Worm (Caenorhabditis elegans) whole organism, young adult: ENCODE measurements around the gene Y67D2.2.

Source experiments
- B0261.1 ChIP-seq: sonication (generic microtip); optimal IDR thresholded peaks from 2 replicates; lab custom pipeline; 2016; ENCODE audit warnings: mild to moderate bottlenecking, missing genetic modification characterization, moderate library complexity, missing compliant biosample characterization
- B0336.3 ChIP-seq: fragments of 200-800 bp; sonication (Bioruptor generic); IDR thresholded peaks from 2 replicates; pipeline ENCODE4 v1.3.6; 2022; ENCODE audit warnings: missing genetic modification characterization, missing compliant biosample characterization
- C06A6.2 ChIP-seq: fragments of 200-800 bp; sonication (Bioruptor generic); conservative IDR thresholded peaks from 2 replicates; pipeline ENCODE4 v1.3.6; 2022; ENCODE audit warnings: missing genetic modification characterization, missing compliant biosample characterization
- F10E7.11 ChIP-seq: sonication (generic microtip); optimal IDR thresholded peaks from 2 replicates; lab custom pipeline; 2017; ENCODE audit warnings: mild to moderate bottlenecking, missing genetic modification characterization, moderate library complexity, missing compliant biosample characterization
- F22D6.2 ChIP-seq: sonication (generic microtip); optimal IDR thresholded peaks from 2 replicates; lab custom pipeline; 2016; ENCODE audit warnings: mild to moderate bottlenecking, missing genetic modification characterization, missing compliant biosample characterization
- F49E8.2 ChIP-seq: sonication (generic microtip); optimal IDR thresholded peaks from 3 replicates; lab custom pipeline; 2017; ENCODE audit warnings: missing genetic modification characterization, mild to moderate bottlenecking, missing compliant biosample characterization, antibody characterized with exemption, moderate library complexity; ENCODE audit not compliant: insufficient read depth
- F52B5.7 ChIP-seq: sonication (generic microtip); optimal IDR thresholded peaks from 2 replicates; lab custom pipeline; 2016; ENCODE audit warnings: mild to moderate bottlenecking, missing genetic modification characterization, missing compliant biosample characterization
- F57A8.1 ChIP-seq: fragments of 200-800 bp; sonication (Bioruptor generic); optimal IDR thresholded peaks from 2 replicates; lab custom pipeline; 2018; ENCODE audit warnings: mild to moderate bottlenecking, missing genetic modification characterization, moderate library complexity, missing compliant biosample characterization
- K11D2.4 ChIP-seq: fragments of 200-800 bp; sonication (Bioruptor generic); IDR thresholded peaks from 2 replicates; pipeline ENCODE4 v1.3.6; 2022; ENCODE audit warnings: missing genetic modification reagents, missing genetic modification characterization, missing compliant biosample characterization
- K12H6.12 ChIP-seq: fragments of 200-800 bp; sonication (Bioruptor generic); optimal IDR thresholded peaks from 2 replicates; lab custom pipeline; 2018; ENCODE audit warnings: mild to moderate bottlenecking, missing genetic modification characterization, missing compliant biosample characterization
- Y67H2A.10 ChIP-seq: fragments of 200-800 bp; sonication (Bioruptor generic); conservative IDR thresholded peaks from 2 replicates; pipeline ENCODE4 v1.3.6; 2022; ENCODE audit warnings: missing genetic modification reagents, missing genetic modification characterization, missing compliant biosample characterization
- Y95B8A.8 ChIP-seq: fragments of 200-800 bp; sonication (Bioruptor generic); IDR thresholded peaks from 2 replicates; pipeline ENCODE4 v1.3.6; 2022; ENCODE audit warnings: missing genetic modification reagents, missing genetic modification characterization, missing compliant biosample characterization
- ama-1 ChIP-seq, 3 experiments: fragments of 150-350 bp in 1 of 3; sonication (generic microtip) in 2 of 3; optimal IDR thresholded peaks; 2 replicates each; lab custom pipeline; 2014 to 2018; ENCODE audit warnings: missing biosample characterization in 2 of 3, missing genetic modification characterization in 2 of 3, missing genetic modification reagents in 2 of 3
- aptf-3 ChIP-seq: fragments of 200-800 bp; sonication (Bioruptor generic); IDR thresholded peaks from 2 replicates; pipeline ENCODE4 v1.3.6; 2022; ENCODE audit warnings: missing genetic modification characterization, missing compliant biosample characterization
- athp-1 ChIP-seq: sonication (generic microtip); optimal IDR thresholded peaks from 2 replicates; lab custom pipeline; 2017; ENCODE audit warnings: mild to moderate bottlenecking, missing genetic modification characterization, missing compliant biosample characterization
- attf-3 ChIP-seq: fragments of 200-800 bp; sonication (Bioruptor generic); conservative IDR thresholded peaks from 2 replicates; pipeline ENCODE4 v1.3.6; 2022; ENCODE audit warnings: missing genetic modification reagents, missing genetic modification characterization, missing compliant biosample characterization
- bed-2 ChIP-seq: fragments of 200-800 bp; sonication (Bioruptor generic); IDR thresholded peaks from 2 replicates; pipeline ENCODE4 v1.3.6; 2022; ENCODE audit warnings: missing genetic modification reagents, missing genetic modification characterization, missing compliant biosample characterization
- ccch-3 ChIP-seq: fragments of 200-800 bp; sonication (Bioruptor generic); optimal IDR thresholded peaks from 2 replicates; lab custom pipeline; 2018; ENCODE audit warnings: mild to moderate bottlenecking, missing genetic modification characterization, missing compliant biosample characterization
- dox-1 ChIP-seq: fragments of 200-800 bp; sonication (Bioruptor generic); IDR thresholded peaks from 2 replicates; pipeline ENCODE4 v1.3.6; 2022; ENCODE audit warnings: missing genetic modification reagents, missing genetic modification characterization, missing compliant biosample characterization
- dpl-1 ChIP-seq: fragments of 150-350 bp; optimal IDR thresholded peaks from 2 replicates; lab custom pipeline; 2014; ENCODE audit warnings: missing biosample characterization, missing genetic modification reagents, missing genetic modification characterization
- egl-18 ChIP-seq: fragments of 200-800 bp; sonication (Bioruptor generic); IDR thresholded peaks from 2 replicates; pipeline ENCODE4 v1.3.6; 2022; ENCODE audit warnings: missing genetic modification reagents, missing genetic modification characterization, missing compliant biosample characterization
- ekl-4 ChIP-seq: fragments of 200-800 bp; sonication (Bioruptor generic); IDR thresholded peaks from 2 replicates; pipeline ENCODE4 v1.3.6; 2022; ENCODE audit warnings: missing genetic modification reagents, missing genetic modification characterization, missing compliant biosample characterization
- fkh-3 ChIP-seq: sonication (generic microtip); optimal IDR thresholded peaks from 2 replicates; lab custom pipeline; 2016; ENCODE audit warnings: mild to moderate bottlenecking, missing genetic modification characterization, missing compliant biosample characterization
- gei-17 ChIP-seq: fragments of 200-800 bp; sonication (Bioruptor generic); optimal IDR thresholded peaks from 2 replicates; lab custom pipeline; 2018; ENCODE audit warnings: mild to moderate bottlenecking, missing genetic modification characterization, missing compliant biosample characterization
- him-1 ChIP-seq: sonication (generic microtip); optimal IDR thresholded peaks from 2 replicates; lab custom pipeline; 2016; ENCODE audit warnings: missing genotype, missing genetic modification reagents, missing genetic modification characterization, missing compliant biosample characterization
- hlh-12 ChIP-seq: sonication (generic microtip); optimal IDR thresholded peaks from 2 replicates; lab custom pipeline; 2016; ENCODE audit warnings: missing genetic modification characterization, missing compliant biosample characterization
- hlh-26 ChIP-seq: fragments of 200-800 bp; sonication (Bioruptor generic); conservative IDR thresholded peaks from 2 replicates; pipeline ENCODE4 v1.3.6; 2022; ENCODE audit warnings: missing genetic modification reagents, missing genetic modification characterization, missing compliant biosample characterization
- hmg-1.2 ChIP-seq: fragments of 200-800 bp; sonication (Bioruptor generic); IDR thresholded peaks from 2 replicates; pipeline ENCODE4 v1.3.6; 2022; ENCODE audit warnings: missing genetic modification reagents, missing genetic modification characterization, missing compliant biosample characterization
- hmg-20 ChIP-seq: fragments of 200-800 bp; sonication (Bioruptor generic); IDR thresholded peaks from 2 replicates; pipeline ENCODE4 v1.3.6; 2022; ENCODE audit warnings: missing genetic modification reagents, missing genetic modification characterization, missing compliant biosample characterization
- hrde-1 ChIP-seq: sonication (generic microtip); optimal IDR thresholded peaks from 2 replicates; lab custom pipeline; 2016; ENCODE audit warnings: missing genetic modification characterization, mild to moderate bottlenecking, missing compliant biosample characterization, moderate library complexity, missing genotype, missing genetic modification reagents, borderline replicate concordance
- lag-1 ChIP-seq: fragments of 200-800 bp; sonication (Bioruptor generic); IDR thresholded peaks from 2 replicates; pipeline ENCODE4 v1.3.6; 2022; ENCODE audit warnings: missing genetic modification reagents, missing genetic modification characterization, missing compliant biosample characterization
- let-607 ChIP-seq, 2 experiments: fragments of 200-800 bp in 1 of 2; sonication (Bioruptor generic) in 1 of 2; sonication (generic microtip) in 1 of 2; optimal IDR thresholded peaks; 2 replicates each; lab custom pipeline; 2016 to 2018; ENCODE audit warnings: mild to moderate bottlenecking in 2 of 2, missing compliant biosample characterization in 2 of 2, missing genetic modification characterization in 2 of 2, moderate library complexity in 2 of 2, missing genotype in 1 of 2
- lin-35 ChIP-seq, 3 experiments: fragments of 150-350 bp in 2 of 3; sonication (generic microtip) in 1 of 3; optimal IDR thresholded peaks; 2 replicates each; lab custom pipeline; 2014 to 2018; ENCODE audit warnings: missing biosample characterization in 3 of 3, missing genetic modification characterization in 3 of 3, missing genetic modification reagents in 3 of 3
- lin-40 ChIP-seq: sonication (generic microtip); optimal IDR thresholded peaks from 2 replicates; lab custom pipeline; 2016; ENCODE audit warnings: missing genetic modification characterization, mild to moderate bottlenecking, missing compliant biosample characterization, missing genotype, missing genetic modification reagents
- madf-3 ChIP-seq: fragments of 200-800 bp; sonication (Bioruptor generic); IDR thresholded peaks from 2 replicates; pipeline ENCODE4 v1.3.6; 2022; ENCODE audit warnings: missing genetic modification reagents, missing genetic modification characterization, missing compliant biosample characterization
- nfya-2 ChIP-seq: fragments of 200-800 bp; sonication (Bioruptor generic); IDR thresholded peaks from 2 replicates; pipeline ENCODE4 v1.3.6; 2022; ENCODE audit warnings: missing genetic modification reagents, missing genetic modification characterization, missing compliant biosample characterization
- nhr-120 ChIP-seq: fragments of 200-800 bp; sonication (Bioruptor generic); IDR thresholded peaks from 2 replicates; pipeline ENCODE4 v1.3.6; 2022; ENCODE audit warnings: missing genetic modification characterization, missing compliant biosample characterization
- nhr-179 ChIP-seq: sonication (generic microtip); optimal IDR thresholded peaks from 2 replicates; lab custom pipeline; 2016; ENCODE audit warnings: mild to moderate bottlenecking, missing genetic modification characterization, missing compliant biosample characterization
- nhr-27 ChIP-seq: fragments of 200-800 bp; sonication (Bioruptor generic); optimal IDR thresholded peaks from 2 replicates; lab custom pipeline; 2018; ENCODE audit warnings: mild to moderate bottlenecking, missing genetic modification characterization, moderate library complexity, missing compliant biosample characterization
- rec-8 ChIP-seq, 2 experiments: sonication (generic microtip); optimal IDR thresholded peaks; 2 replicates each; lab custom pipeline; 2016; ENCODE audit warnings: mild to moderate bottlenecking in 2 of 2, missing genetic modification characterization in 2 of 2, missing genetic modification reagents in 2 of 2, missing genotype in 2 of 2, missing biosample characterization in 1 of 2, missing compliant biosample characterization in 1 of 2, moderate library complexity in 1 of 2
- sea-2 ChIP-seq: fragments of 200-800 bp; sonication (Bioruptor generic); IDR thresholded peaks from 2 replicates; pipeline ENCODE4 v1.3.6; 2022; ENCODE audit warnings: missing genetic modification characterization, missing compliant biosample characterization
- tbp1 ChIP-seq: fragments of 200-800 bp; sonication (Bioruptor generic); optimal IDR thresholded peaks from 2 replicates; lab custom pipeline; 2018; ENCODE audit warnings: mild to moderate bottlenecking, missing genetic modification characterization, missing compliant biosample characterization
- tbx-9 ChIP-seq: sonication (generic microtip); optimal IDR thresholded peaks from 2 replicates; lab custom pipeline; 2016; ENCODE audit warnings: borderline replicate concordance, missing genetic modification characterization, inconsistent platforms, missing compliant biosample characterization
- unc-130 ChIP-seq: sonication (generic microtip); optimal IDR thresholded peaks from 2 replicates; lab custom pipeline; 2016; ENCODE audit warnings: missing genetic modification reagents, missing genetic modification characterization, missing compliant biosample characterization
- zfh-2 ChIP-seq: fragments of 200-800 bp; sonication (Bioruptor generic); conservative IDR thresholded peaks from 2 replicates; pipeline ENCODE4 v1.3.6; 2022; ENCODE audit warnings: missing genetic modification reagents, missing genetic modification characterization, missing compliant biosample characterization
- ztf-18 ChIP-seq: sonication (generic microtip); optimal IDR thresholded peaks from 2 replicates; lab custom pipeline; 2016; ENCODE audit warnings: missing genotype, mild to moderate bottlenecking, missing genetic modification characterization, missing compliant biosample characterization

The Y67D2.2 gene

DNA sequence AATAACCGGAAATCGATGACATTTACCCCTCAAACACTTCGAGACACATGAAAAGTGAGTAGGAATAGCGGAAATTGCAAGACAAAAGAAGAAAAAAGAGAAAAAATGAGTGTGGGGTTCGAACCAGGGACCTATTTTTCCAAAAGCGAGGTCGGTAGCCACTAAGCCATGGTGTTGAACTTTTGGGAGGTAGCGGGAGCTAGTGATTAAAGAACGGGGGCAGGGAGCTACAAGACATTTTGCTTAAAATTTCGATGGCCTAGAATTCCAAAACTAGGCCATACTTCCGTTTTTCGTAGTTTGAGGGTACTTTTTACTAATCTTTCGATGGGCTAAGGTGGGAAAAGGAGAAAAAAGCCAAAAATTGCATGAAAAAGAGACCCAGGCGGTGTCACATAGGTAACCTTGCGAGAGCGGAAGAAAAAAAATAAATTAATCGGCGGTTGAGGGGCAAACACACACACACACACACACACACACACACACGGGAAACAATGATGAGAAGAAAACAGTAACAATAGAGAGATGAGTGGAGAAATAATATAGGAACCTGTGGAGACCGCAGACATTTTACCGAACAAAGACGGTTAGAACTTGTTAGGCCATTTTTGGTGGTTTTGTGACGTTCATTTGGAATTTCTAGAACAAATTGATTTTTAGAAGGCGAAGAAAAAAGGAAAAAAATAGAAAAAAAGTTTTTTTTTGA lies 43.0 kb downstream of the Y67D2.2 start (continued):
- no peak for TF ChIP-seq nfya-2
- no peak for TF ChIP-seq Y67H2A.10 (GFP tag; lab: Robert Waterston, UW)
- peak; percentile 44 for TF ChIP-seq hmg-1.2 (GFP tag; lab: Robert Waterston, UW)
- peak; percentile 85 for TF ChIP-seq athp-1 (tag; lab: Kevin White, UChicago)
- peak; percentile 21 for TF ChIP-seq F49E8.2 (tag; lab: Kevin White, UChicago)
- peak; percentile 48 for TF ChIP-seq hlh-12 (tag; lab: Kevin White, UChicago)
- TF ChIP-seq lin-40 (tag; lab: Kevin White, UChicago), result no peak
- TF ChIP-seq C06A6.2, result no peak
- peak; percentile 43; the same call in 1 of the 2 replicates for TF ChIP-seq attf-3 (GFP tag; lab: Robert Waterston, UW)
- 0 out of 2 replicates have a peak, but pooled peaks have one; percentile 15 for TF ChIP-seq K11D2.4 (GFP tag; lab: Robert Waterston, UW)
- peak; percentile 56 for TF ChIP-seq hrde-1
- TF ChIP-seq tbp1 (GFP tag; lab: Kevin White, UChicago), result peak; percentile 93
- no peak for TF ChIP-seq gei-17 (GFP tag; lab: Kevin White, UChicago)
- TF ChIP-seq B0261.1, result peak; percentile 88
- TF ChIP-seq madf-3 (GFP tag; lab: Robert Waterston, UW), result peak; percentile 71; the same call in 1 of the 2 replicates
- no peak for TF ChIP-seq F22D6.2 (tag; lab: Kevin White, UChicago)
- no peak for TF ChIP-seq egl-18 (GFP tag; lab: Robert Waterston, UW)
- no peak for TF ChIP-seq ekl-4
- peak; percentile 65 to 83 for TF ChIP-seq rec-8 (tag; optimal IDR thresholded peaks at IDR 0.05; lab: Kevin White, UChicago)
- peak in 1 of 2 experiments; percentile 55 for TF ChIP-seq let-607 (tag; optimal IDR thresholded peaks at IDR 0.05; lab: Kevin White, UChicago)
- TF ChIP-seq aptf-3 (GFP tag; lab: Robert Waterston, UW), result no peak
- no peak for TF ChIP-seq nhr-179 (tag; lab: Kevin White, UChicago)
- TF ChIP-seq Y95B8A.8 (GFP tag; lab: Robert Waterston, UW), result no peak
- peak in 1 of 3 experiments; percentile 4 for TF ChIP-seq lin-35 (GFP tag; optimal IDR thresholded peaks at IDR 0.05; lab: Kevin White, UChicago)
- peak; percentile 30 for TF ChIP-seq tbx-9
- no peak for TF ChIP-seq ama-1 (optimal IDR thresholded peaks at IDR 0.05; lab: Kevin White, UChicago)
- TF ChIP-seq ama-1 (GFP tag; optimal IDR thresholded peaks at IDR 0.05; lab: Kevin White, UChicago), result peak in 1 of 2 experiments; percentile 37
- peak; percentile 63; the same call in 1 of the 2 replicates for TF ChIP-seq dox-1
- TF ChIP-seq sea-2 (GFP tag; lab: Robert Waterston, UW), result no peak
- peak; percentile 52 for TF ChIP-seq fkh-3 (tag; lab: Kevin White, UChicago)
- no peak for TF ChIP-seq hlh-26
- TF ChIP-seq ccch-3 (GFP tag; lab: Kevin White, UChicago), result peak; percentile 61
- TF ChIP-seq dpl-1 (GFP tag; lab: Kevin White, UChicago), result no peak
- peak; percentile 20 for TF ChIP-seq him-1 (tag; lab: Kevin White, UChicago)
- no peak for TF ChIP-seq F57A8.1 (GFP tag; lab: Kevin White, UChicago)
- no peak for TF ChIP-seq lag-1 (GFP tag; lab: Robert Waterston, UW)
- TF ChIP-seq K12H6.12 (tag; lab: Kevin White, UChicago), result peak; percentile 29
- TF ChIP-seq ztf-18 (tag; lab: Kevin White, UChicago), result peak; percentile 73
- TF ChIP-seq zfh-2 (GFP tag; lab: Robert Waterston, UW), result no peak
- 0 out of 2 replicates have a peak, but pooled peaks have one; percentile 27 for TF ChIP-seq bed-2 (GFP tag; lab: Robert Waterston, UW)
- TF ChIP-seq F10E7.11 (tag; lab: Kevin White, UChicago), result no peak
- no peak for TF ChIP-seq hmg-20 (GFP tag; lab: Robert Waterston, UW)
- no peak for TF ChIP-seq nhr-27
- TF ChIP-seq nhr-120 (GFP tag; lab: Robert Waterston, UW), result 0 out of 2 replicates have a peak, but pooled peaks have one; percentile 73
- peak; percentile 35 for TF ChIP-seq unc-130 (GFP tag; lab: Kevin White, UChicago)
- TF ChIP-seq F52B5.7 (tag; lab: Kevin White, UChicago), result peak; percentile 69
- TF ChIP-seq B0336.3 (GFP tag; lab: Robert Waterston, UW), result peak; percentile 32; the same call in 1 of the 2 replicates
